Fruit fly (Drosophila melanogaster) whole organism, embryonic: ENCODE data around the gene Swip-1.
A peak's percentile ranks its signal among the peaks of the same experiment; 100 is the strongest.

Source experiments
- CG10267 ChIP-seq: fragments of 200-800 bp; sonication (Bioruptor generic); optimal IDR thresholded peaks from 2 replicates; lab custom pipeline; 2018; ENCODE audit warnings: missing biosample characterization, mild to moderate bottlenecking, missing genetic modification characterization, moderate library complexity
- CG10366 ChIP-seq: fragments of 200-800 bp; sonication (Bioruptor generic); IDR thresholded peaks from 2 replicates; pipeline ENCODE4 v1.3.6; 2022; ENCODE audit warnings: missing biosample characterization, missing genetic modification characterization
- CG10654 ChIP-seq: fragments of 200-800 bp; sonication (Bioruptor generic); optimal IDR thresholded peaks from 2 replicates; lab custom pipeline; 2016; ENCODE audit warnings: missing biosample characterization, missing genetic modification characterization
- CG12769 ChIP-seq: fragments of 200-800 bp; sonication (Bioruptor generic); optimal IDR thresholded peaks from 2 replicates; lab custom pipeline; 2019; ENCODE audit warnings: missing biosample characterization, mild to moderate bottlenecking, missing genetic modification characterization, moderate library complexity
- CG14860 ChIP-seq: fragments of 200-800 bp; sonication (Bioruptor generic); IDR thresholded peaks from 3 replicates; pipeline ENCODE4 v1.3.6; 2022; ENCODE audit warnings: missing biosample characterization, missing genetic modification characterization; ENCODE audit not compliant: partially characterized antibody
- CG16863 ChIP-seq: fragments of 200-800 bp; sonication (Bioruptor generic); optimal IDR thresholded peaks from 3 replicates; lab custom pipeline; 2016; ENCODE audit warnings: missing biosample characterization, missing genetic modification characterization
- CG17829 ChIP-seq: fragments of 200-800 bp; optimal IDR thresholded peaks from 2 replicates; lab custom pipeline; 2019; ENCODE audit warnings: missing biosample characterization, mild to moderate bottlenecking, missing genetic modification characterization, moderate library complexity
- CG3065 ChIP-seq: fragments of 200-800 bp; sonication (Bioruptor generic); optimal IDR thresholded peaks from 2 replicates; lab custom pipeline; 2016; ENCODE audit warnings: missing biosample characterization, missing genetic modification characterization
- CG32532 ChIP-seq: fragments of 200-800 bp; sonication (Bioruptor generic); IDR thresholded peaks from 2 replicates; pipeline ENCODE4 v1.3.6; 2022; ENCODE audit warnings: missing biosample characterization, missing genetic modification characterization
- CG32767 ChIP-seq: fragments of 200-800 bp; sonication (Bioruptor generic); IDR thresholded peaks from 2 replicates; pipeline ENCODE4 v1.3.6; 2022; ENCODE audit warnings: missing biosample characterization, missing genetic modification characterization
- CG33557 ChIP-seq: fragments of 200-800 bp; sonication (Bioruptor generic); optimal IDR thresholded peaks from 2 replicates; lab custom pipeline; 2019; ENCODE audit warnings: missing biosample characterization, mild to moderate bottlenecking, missing genetic modification characterization, moderate library complexity
- CG3995 ChIP-seq: fragments of 200-800 bp; sonication (Bioruptor generic); optimal IDR thresholded peaks from 3 replicates; lab custom pipeline; 2016; ENCODE audit warnings: missing biosample characterization, missing genetic modification characterization
- CG4282 ChIP-seq: fragments of 200-800 bp; sonication (Bioruptor generic); optimal IDR thresholded peaks from 2 replicates; lab custom pipeline; 2016; ENCODE audit warnings: missing biosample characterization, missing genetic modification characterization
- CG4617 ChIP-seq: fragments of 200-800 bp; sonication (Bioruptor generic); optimal IDR thresholded peaks from 3 replicates; lab custom pipeline; 2016; ENCODE audit warnings: missing biosample characterization, missing genetic modification characterization, borderline replicate concordance
- CG4707 ChIP-seq: fragments of 200-800 bp; sonication (Bioruptor generic); optimal IDR thresholded peaks from 2 replicates; lab custom pipeline; 2018; ENCODE audit warnings: missing biosample characterization, mild to moderate bottlenecking, missing genetic modification characterization, moderate library complexity
- CG7271 ChIP-seq: fragments of 200-800 bp; sonication (Bioruptor generic); optimal IDR thresholded peaks from 2 replicates; lab custom pipeline; 2018; ENCODE audit warnings: missing biosample characterization, mild to moderate bottlenecking, missing genetic modification characterization, moderate library complexity
- CoRest ChIP-seq: fragments of 200-800 bp; sonication (Bioruptor generic); optimal IDR thresholded peaks from 3 replicates; lab custom pipeline; 2018; ENCODE audit warnings: missing biosample characterization, mild to moderate bottlenecking, missing genetic modification characterization, moderate library complexity
- Dp ChIP-seq: fragments of 200-800 bp; sonication (Bioruptor generic); optimal IDR thresholded peaks from 2 replicates; lab custom pipeline; 2018; ENCODE audit warnings: missing biosample characterization, mild to moderate bottlenecking, missing genetic modification characterization, moderate library complexity
- Ets65A ChIP-seq: fragments of 200-800 bp; sonication (Bioruptor generic); peaks from one replicate; lab custom pipeline; 2016; ENCODE audit warnings: missing biosample characterization, missing genetic modification characterization
- Gug ChIP-seq: fragments of 200-800 bp; sonication (Bioruptor generic); IDR thresholded peaks from 4 replicates; pipeline ENCODE4 v1.3.6; 2022; ENCODE audit warnings: missing biosample characterization, missing genetic modification characterization
- HLH54F ChIP-seq: fragments of 200-800 bp; sonication (Bioruptor generic); optimal IDR thresholded peaks from 3 replicates; lab custom pipeline; 2016; ENCODE audit warnings: missing biosample characterization, missing genetic modification characterization
- Hr78 ChIP-seq, 2 experiments: fragments of 200-800 bp in 1 of 2; fragments of >200 bp in 1 of 2; sonication (Bioruptor generic) in 1 of 2; optimal IDR thresholded peaks; 2 replicates each; lab custom pipeline; 2017 to 2019; ENCODE audit warnings: missing biosample characterization in 2 of 2, missing genetic modification characterization in 2 of 2, mild to moderate bottlenecking in 1 of 2, moderate library complexity in 1 of 2
- Oaz ChIP-seq: fragments of 200-800 bp; sonication (Bioruptor generic); IDR thresholded peaks from 2 replicates; pipeline ENCODE4 v1.3.6; 2022; ENCODE audit warnings: missing biosample characterization, missing genetic modification characterization
- Poxn ChIP-seq: fragments of 200-800 bp; sonication (Bioruptor generic); IDR thresholded peaks from 2 replicates; pipeline ENCODE4 v1.3.6; 2022; ENCODE audit warnings: missing biosample characterization, missing genetic modification characterization
- Sin3A ChIP-seq: fragments of >200 bp; optimal IDR thresholded peaks from 2 replicates; lab custom pipeline; 2018
- Six4 ChIP-seq: fragments of 200-800 bp; sonication (Bioruptor generic); optimal IDR thresholded peaks from 2 replicates; lab custom pipeline; 2016; ENCODE audit warnings: missing biosample characterization, missing genetic modification characterization
- Sry-β ChIP-seq: fragments of 200-800 bp; sonication (Bioruptor generic); optimal IDR thresholded peaks from 2 replicates; lab custom pipeline; 2018; ENCODE audit warnings: missing biosample characterization, mild to moderate bottlenecking, missing genetic modification characterization, moderate library complexity
- Ssrp ChIP-seq: fragments of 200-800 bp; sonication (Bioruptor generic); optimal IDR thresholded peaks from 2 replicates; lab custom pipeline; 2018; ENCODE audit warnings: missing biosample characterization, mild to moderate bottlenecking, missing genetic modification characterization, moderate library complexity
- TFAM ChIP-seq: fragments of 200-800 bp; sonication (Bioruptor generic); optimal IDR thresholded peaks from 2 replicates; lab custom pipeline; 2017; ENCODE audit warnings: missing biosample characterization, missing genetic modification characterization, inconsistent platforms
- ab ChIP-seq: fragments of 200-800 bp; sonication (Bioruptor generic); optimal IDR thresholded peaks from 2 replicates; lab custom pipeline; 2016; ENCODE audit warnings: missing biosample characterization, missing genetic modification characterization
- amos ChIP-seq: fragments of 200-800 bp; sonication (Bioruptor generic); IDR thresholded peaks from 2 replicates; pipeline ENCODE4 v1.3.6; 2022; ENCODE audit warnings: missing biosample characterization, missing genetic modification characterization; ENCODE audit not compliant: partially characterized antibody
- ash1 ChIP-seq: fragments of 200-800 bp; sonication (Bioruptor generic); optimal IDR thresholded peaks from 2 replicates; lab custom pipeline; 2018; ENCODE audit warnings: missing biosample characterization, mild to moderate bottlenecking, missing genetic modification characterization
- chn ChIP-seq: fragments of 200-800 bp; sonication (Bioruptor generic); optimal IDR thresholded peaks from 2 replicates; lab custom pipeline; 2016; ENCODE audit warnings: missing biosample characterization, missing genetic modification characterization
- croc ChIP-seq: fragments of 200-800 bp; sonication (Bioruptor generic); conservative IDR thresholded peaks from 3 replicates; pipeline ENCODE4 v1.3.6; 2022; ENCODE audit warnings: missing biosample characterization, missing genetic modification characterization
- dimm ChIP-seq: fragments of 200-800 bp; sonication (Bioruptor generic); IDR thresholded peaks from 2 replicates; pipeline ENCODE4 v1.3.6; 2022; ENCODE audit warnings: missing biosample characterization, missing genetic modification characterization
- ems ChIP-seq: fragments of 200-800 bp; sonication (Bioruptor generic); optimal IDR thresholded peaks from 3 replicates; lab custom pipeline; 2016; ENCODE audit warnings: missing biosample characterization, missing genetic modification characterization
- gem ChIP-seq: fragments of 200-800 bp; sonication (Bioruptor generic); optimal IDR thresholded peaks from 2 replicates; lab custom pipeline; 2019; ENCODE audit warnings: missing biosample characterization, mild to moderate bottlenecking, missing genetic modification characterization, moderate library complexity
- grn ChIP-seq: fragments of 200-800 bp; sonication (Bioruptor generic); optimal IDR thresholded peaks from 3 replicates; lab custom pipeline; 2017; ENCODE audit warnings: missing biosample characterization, missing genetic modification characterization
- h ChIP-seq: fragments of >200 bp; optimal IDR thresholded peaks from 2 replicates; lab custom pipeline; 2017
- insv ChIP-seq, 2 experiments: fragments of 200-800 bp; sonication (Bioruptor generic); optimal IDR thresholded peaks; 3 replicates each; lab custom pipeline; 2016 to 2018; ENCODE audit warnings: missing biosample characterization in 2 of 2, missing genetic modification characterization in 2 of 2
- kni ChIP-seq: fragments of 200-800 bp; sonication (Bioruptor generic); optimal IDR thresholded peaks from 3 replicates; lab custom pipeline; 2017; ENCODE audit warnings: mild to moderate bottlenecking, missing biosample characterization, missing genetic modification reagents, missing genetic modification characterization
- nmo ChIP-seq: fragments of 200-800 bp; sonication (Bioruptor generic); optimal IDR thresholded peaks from 2 replicates; lab custom pipeline; 2018; ENCODE audit warnings: missing biosample characterization, mild to moderate bottlenecking, missing genetic modification characterization, moderate library complexity
- ranshi ChIP-seq: fragments of 200-800 bp; sonication (Bioruptor generic); IDR thresholded peaks from 2 replicates; pipeline ENCODE4 v1.3.6; 2022; ENCODE audit warnings: missing biosample characterization, missing genetic modification characterization
- repo ChIP-seq: fragments of 200-800 bp; sonication (Bioruptor generic); optimal IDR thresholded peaks from 2 replicates; lab custom pipeline; 2016; ENCODE audit warnings: missing biosample characterization, missing genetic modification characterization
- run ChIP-seq: fragments of 200-800 bp; sonication (Bioruptor generic); optimal IDR thresholded peaks from 3 replicates; lab custom pipeline; 2018; ENCODE audit warnings: missing biosample characterization, mild to moderate bottlenecking, missing genetic modification characterization
- sens-2 ChIP-seq: fragments of 200-800 bp; sonication (Bioruptor generic); IDR thresholded peaks from 2 replicates; pipeline ENCODE4 v1.3.6; 2022; ENCODE audit warnings: missing biosample characterization, missing genetic modification characterization
- sna ChIP-seq: fragments of 200-800 bp; sonication (Bioruptor generic); IDR thresholded peaks from 2 replicates; pipeline ENCODE4 v1.3.6; 2022; ENCODE audit warnings: missing biosample characterization, missing genetic modification characterization; ENCODE audit not compliant: partially characterized antibody
- sqz ChIP-seq: fragments of 200-800 bp; sonication (Bioruptor generic); optimal IDR thresholded peaks from 3 replicates; lab custom pipeline; 2018; ENCODE audit warnings: missing biosample characterization, mild to moderate bottlenecking, missing genetic modification characterization
- ssp ChIP-seq: fragments of 200-800 bp; sonication (Bioruptor generic); IDR thresholded peaks from 2 replicates; pipeline ENCODE4 v1.3.6; 2022; ENCODE audit warnings: missing biosample characterization, missing genetic modification characterization
- tna ChIP-seq: fragments of 200-800 bp; sonication (Bioruptor generic); IDR thresholded peaks from 2 replicates; pipeline ENCODE4 v1.3.6; 2022; ENCODE audit warnings: missing biosample characterization, missing genetic modification characterization; ENCODE audit not compliant: partially characterized antibody
- unpg ChIP-seq: fragments of 200-800 bp; sonication (Bioruptor generic); optimal IDR thresholded peaks from 3 replicates; lab custom pipeline; 2018; ENCODE audit warnings: missing biosample characterization, mild to moderate bottlenecking, missing genetic modification characterization, moderate library complexity

The Swip-1 gene

dm6 chr2L:19009130-19009529 is 22.1 kb upstream of the Swip-1 start, which contains the start of gene RpL30 (continued):
- peak; percentile 93 for TF ChIP-seq CG32532
- TF ChIP-seq nmo: peak; percentile 88
- peak; percentile 81 for TF ChIP-seq CG3065
- TF ChIP-seq CG4617 (GFP tag; lab: Kevin White, UChicago): peak; percentile 79
- peak; percentile 73 for TF ChIP-seq Six4
- peak; percentile 86 for TF ChIP-seq CG16863 (GFP tag; lab: Kevin White, UChicago)
- peak; percentile 80 for TF ChIP-seq CG10654 (GFP tag; lab: Kevin White, UChicago)
- peak; percentile 95 for TF ChIP-seq Dp (GFP tag; lab: Kevin White, UChicago)
- peak; percentile 89 for TF ChIP-seq kni
- TF ChIP-seq ash1 (GFP tag; lab: Kevin White, UChicago): peak; percentile 95
- peak; percentile 21 for TF ChIP-seq Ssrp (tag; lab: Kevin White, UChicago)
- TF ChIP-seq sqz (GFP tag; lab: Kevin White, UChicago): peak; percentile 87
- no peak for TF ChIP-seq tna (GFP tag; lab: Robert Waterston, UW)
- peak; percentile 84 for TF ChIP-seq Sin3A (lab: Kevin White, UChicago)
- TF ChIP-seq run (tag; lab: Kevin White, UChicago): peak; percentile 84
- peak; percentile 90 for TF ChIP-seq grn
- peak; percentile 95 for TF ChIP-seq CG7271 (tag; lab: Kevin White, UChicago)
- peak; percentile 90 for TF ChIP-seq CG17829
- TF ChIP-seq gem (tag; lab: Kevin White, UChicago): peak; percentile 75
- peak; percentile 69 for TF ChIP-seq TFAM (GFP tag; lab: Kevin White, UChicago)
- TF ChIP-seq CG10366 (GFP tag; lab: Robert Waterston, UW): peak; percentile 75
- TF ChIP-seq dimm: peak; percentile 50; the same call in 1 of the 2 replicates
- TF ChIP-seq CG4707 (GFP tag; lab: Kevin White, UChicago): peak; percentile 94
- TF ChIP-seq CG3995 (GFP tag; lab: Kevin White, UChicago): peak; percentile 74
- peak; percentile 82 for TF ChIP-seq CoRest
- no peak for TF ChIP-seq CG14860 (GFP tag; lab: Robert Waterston, UW)
- TF ChIP-seq Gug (GFP tag; lab: Robert Waterston, UW): peak; percentile 49; the same call in 3 of the 4 replicates
- peak; percentile 89 for TF ChIP-seq ranshi (GFP tag; lab: Robert Waterston, UW)
- peak; percentile 90 for TF ChIP-seq repo (GFP tag; lab: Kevin White, UChicago)
- TF ChIP-seq chn (GFP tag; lab: Kevin White, UChicago): peak; percentile 78
- peak; percentile 99 for TF ChIP-seq Ets65A (GFP tag; lab: Kevin White, UChicago)
- TF ChIP-seq CG33557 (GFP tag; lab: Kevin White, UChicago): peak; percentile 67
- peak; percentile 61 for TF ChIP-seq Sry-β
- TF ChIP-seq CG12769 (tag; lab: Kevin White, UChicago): peak; percentile 94
- TF ChIP-seq insv (GFP tag; optimal IDR thresholded peaks at IDR 0.05; lab: Kevin White, UChicago): peak in 1 of 2 experiments; percentile 84
- TF ChIP-seq unpg (GFP tag; lab: Kevin White, UChicago): peak; percentile 90
- peak; percentile 66; the same call in 2 of the 3 replicates for TF ChIP-seq croc (GFP tag; lab: Robert Waterston, UW)
- peak; percentile 19; the same call in 1 of the 2 replicates for TF ChIP-seq sna (GFP tag; lab: Robert Waterston, UW)
- TF ChIP-seq sens-2 (GFP tag; lab: Robert Waterston, UW): peak; percentile 90
- TF ChIP-seq Poxn (GFP tag; lab: Robert Waterston, UW): no peak
- peak; percentile 87 for TF ChIP-seq CG4282 (GFP tag; lab: Kevin White, UChicago)
- peak; percentile 88 for TF ChIP-seq HLH54F
- peak; percentile 88 for TF ChIP-seq ems (GFP tag; lab: Kevin White, UChicago)
- TF ChIP-seq CG10267 (tag; lab: Kevin White, UChicago): peak; percentile 92
- TF ChIP-seq CG32767 (GFP tag; lab: Robert Waterston, UW): peak; percentile 56
- TF ChIP-seq ab: peak; percentile 35
- no peak for TF ChIP-seq h (lab: Kevin White, UChicago)
- TF ChIP-seq ssp: peak; percentile 76
- no peak for TF ChIP-seq Hr78 (GFP tag; optimal IDR thresholded peaks at IDR 0.05; lab: Kevin White, UChicago)
- peak; percentile 73 for TF ChIP-seq Oaz
- peak; percentile 69 for TF ChIP-seq amos (GFP tag; lab: Robert Waterston, UW)
